Worm (Caenorhabditis elegans) whole organism, L2 larva: ENCODE results near the gene nspd-4.

Source experiments
- C34F6.9 ChIP-seq: fragments of 150-350 bp; optimal IDR thresholded peaks from 2 replicates; lab custom pipeline; 2014; ENCODE audit warnings: missing biosample characterization, missing genetic modification characterization
- F13H6.1 ChIP-seq: sonication (generic microtip); optimal IDR thresholded peaks from 2 replicates; lab custom pipeline; 2016; ENCODE audit warnings: missing genetic modification characterization, missing compliant biosample characterization
- R02D3.7 ChIP-seq: fragments of 150-350 bp; optimal IDR thresholded peaks from 2 replicates; lab custom pipeline; 2014; ENCODE audit warnings: missing biosample characterization, missing genetic modification characterization
- Y55F3AM.14 ChIP-seq: fragments of 200-800 bp; sonication (Bioruptor generic); optimal IDR thresholded peaks from 2 replicates; lab custom pipeline; 2018; ENCODE audit warnings: mild to moderate bottlenecking, missing genetic modification characterization, missing compliant biosample characterization
- ZK546.5 ChIP-seq: sonication (generic microtip); optimal IDR thresholded peaks from 2 replicates; lab custom pipeline; 2017; ENCODE audit warnings: missing biosample characterization, missing genetic modification characterization
- aly-2 ChIP-seq: fragments of 150-350 bp; optimal IDR thresholded peaks from 2 replicates; lab custom pipeline; 2014; ENCODE audit warnings: missing biosample characterization, missing genetic modification characterization
- ama-1 ChIP-seq: fragments of 150-350 bp; optimal IDR thresholded peaks from 2 replicates; lab custom pipeline; 2018; ENCODE audit warnings: inconsistent platforms
- ceh-82 ChIP-seq: fragments of 150-350 bp; optimal IDR thresholded peaks from 2 replicates; lab custom pipeline; 2014; ENCODE audit warnings: missing biosample characterization, missing genetic modification characterization
- crh-2 ChIP-seq: sonication (generic microtip); optimal IDR thresholded peaks from 2 replicates; lab custom pipeline; 2017; ENCODE audit warnings: missing biosample characterization, missing genetic modification characterization
- dmd-4 ChIP-seq: sonication (generic microtip); optimal IDR thresholded peaks from 2 replicates; lab custom pipeline; 2017; ENCODE audit warnings: missing biosample characterization, missing genetic modification characterization
- elt-3 ChIP-seq: sonication (generic microtip); optimal IDR thresholded peaks from 2 replicates; lab custom pipeline; 2017; ENCODE audit warnings: missing biosample characterization, missing genetic modification characterization
- fos-1 ChIP-seq: fragments of 150-350 bp; optimal IDR thresholded peaks from 2 replicates; lab custom pipeline; 2014; ENCODE audit warnings: missing biosample characterization, missing genetic modification characterization
- gmeb-1 ChIP-seq: fragments of 150-350 bp; optimal IDR thresholded peaks from 2 replicates; lab custom pipeline; 2014; ENCODE audit warnings: missing biosample characterization, missing genetic modification characterization
- lin-11 ChIP-seq: fragments of 150-350 bp; sonication (generic microtip); optimal IDR thresholded peaks from 2 replicates; lab custom pipeline; 2014; ENCODE audit warnings: missing biosample characterization, missing genetic modification characterization, inconsistent platforms, mixed read lengths
- lin-13 ChIP-seq: fragments of 150-350 bp; optimal IDR thresholded peaks from 2 replicates; lab custom pipeline; 2014; ENCODE audit warnings: missing biosample characterization, missing genetic modification reagents, missing genetic modification characterization
- lin-39 ChIP-seq: fragments of 150-350 bp; optimal IDR thresholded peaks from 2 replicates; lab custom pipeline; 2014; ENCODE audit warnings: missing biosample characterization, missing genetic modification reagents, missing genetic modification characterization
- lsy-2 ChIP-seq, 2 experiments: fragments of 150-350 bp in 1 of 2; sonication (generic microtip) in 1 of 2; optimal IDR thresholded peaks; 2 replicates each; lab custom pipeline; 2014 to 2017; ENCODE audit warnings: missing biosample characterization in 2 of 2, missing genetic modification characterization in 2 of 2
- mbf-1 ChIP-seq: sonication (generic microtip); optimal IDR thresholded peaks from 2 replicates; lab custom pipeline; 2017; ENCODE audit warnings: missing biosample characterization, missing genetic modification characterization
- mdl-1 ChIP-seq, 2 experiments: fragments of 150-350 bp in 1 of 2; sonication (generic microtip) in 1 of 2; optimal IDR thresholded peaks; 2 replicates each; lab custom pipeline; 2017; ENCODE audit warnings: missing biosample characterization in 2 of 2, missing genetic modification characterization in 2 of 2
- nhr-10 ChIP-seq: sonication (generic microtip); optimal IDR thresholded peaks from 2 replicates; lab custom pipeline; 2017; ENCODE audit warnings: missing biosample characterization, missing genetic modification characterization
- nhr-11 ChIP-seq: fragments of 150-350 bp; optimal IDR thresholded peaks from 2 replicates; lab custom pipeline; 2014; ENCODE audit warnings: missing biosample characterization, missing genetic modification characterization
- nhr-129 ChIP-seq: fragments of 150-350 bp; optimal IDR thresholded peaks from 2 replicates; lab custom pipeline; 2014; ENCODE audit warnings: missing biosample characterization, missing genetic modification characterization
- nhr-23 ChIP-seq: fragments of 150-350 bp; optimal IDR thresholded peaks from 2 replicates; lab custom pipeline; 2014; ENCODE audit warnings: missing biosample characterization, missing genetic modification reagents, missing genetic modification characterization
- nhr-237 ChIP-seq: fragments of 150-350 bp; optimal IDR thresholded peaks from 2 replicates; lab custom pipeline; 2014; ENCODE audit warnings: missing biosample characterization, missing genetic modification characterization
- nhr-25 ChIP-seq: fragments of 150-350 bp; sonication (generic microtip); optimal IDR thresholded peaks from 3 replicates; lab custom pipeline; 2014; ENCODE audit warnings: missing biosample characterization, missing genetic modification characterization
- peb-1 ChIP-seq: fragments of 150-350 bp; optimal IDR thresholded peaks from 2 replicates; lab custom pipeline; 2014; ENCODE audit warnings: missing biosample characterization, missing genetic modification characterization
- sem-4 ChIP-seq: fragments of 150-350 bp; optimal IDR thresholded peaks from 2 replicates; lab custom pipeline; 2014; ENCODE audit warnings: missing biosample characterization, missing genetic modification reagents, missing genetic modification characterization
- skn-1 ChIP-seq: sonication (generic microtip); optimal IDR thresholded peaks from 2 replicates; lab custom pipeline; 2017; ENCODE audit warnings: missing biosample characterization, missing genetic modification characterization
- sma-3 ChIP-seq: sonication (generic microtip); optimal IDR thresholded peaks from 2 replicates; lab custom pipeline; 2016; ENCODE audit warnings: missing genetic modification reagents, missing genetic modification characterization, missing compliant biosample characterization
- sma-9 ChIP-seq, 2 experiments: fragments of 150-350 bp in 1 of 2; sonication (generic microtip) in 1 of 2; optimal IDR thresholded peaks; 2 replicates each; lab custom pipeline; 2014 to 2016; ENCODE audit warnings: missing genetic modification characterization in 2 of 2, mild to moderate bottlenecking in 1 of 2, missing biosample characterization in 1 of 2, missing compliant biosample characterization in 1 of 2, missing genetic modification reagents in 1 of 2, moderate library complexity in 1 of 2
- snpc-4 ChIP-seq: fragments of 150-350 bp; optimal IDR thresholded peaks from 2 replicates; lab custom pipeline; 2014; ENCODE audit warnings: missing biosample characterization, missing genetic modification characterization
- unc-39 ChIP-seq: fragments of 150-350 bp; optimal IDR thresholded peaks from 2 replicates; lab custom pipeline; 2014; ENCODE audit warnings: missing biosample characterization, missing genetic modification characterization
- unc-55 ChIP-seq: fragments of 150-350 bp; sonication (generic microtip); optimal IDR thresholded peaks from 3 replicates; lab custom pipeline; 2014; ENCODE audit warnings: missing biosample characterization, missing genetic modification reagents, missing genetic modification characterization
- unc-62 ChIP-seq: fragments of 150-350 bp; optimal IDR thresholded peaks from 2 replicates; lab custom pipeline; 2014; ENCODE audit warnings: missing biosample characterization, missing genetic modification reagents, missing genetic modification characterization
- zag-1 ChIP-seq: fragments of 150-350 bp; optimal IDR thresholded peaks from 2 replicates; lab custom pipeline; 2014; ENCODE audit warnings: missing biosample characterization, missing genetic modification characterization
- ztf-1 ChIP-seq: fragments of 200-800 bp; sonication (Bioruptor generic); conservative IDR thresholded peaks from 2 replicates; pipeline ENCODE4 v1.3.6; 2022; ENCODE audit warnings: missing genetic modification characterization, missing compliant biosample characterization
- ztf-4 ChIP-seq: fragments of 150-350 bp; optimal IDR thresholded peaks from 2 replicates; lab custom pipeline; 2014; ENCODE audit warnings: missing biosample characterization, missing genetic modification characterization

nspd-4 gene

ce11 chrII:4882498-4882897 lies 40.1 kb downstream of the nspd-4 start:
- no peak for TF ChIP-seq lin-11 (tag; lab: Kevin White, UChicago)
- peak; percentile 38 for TF ChIP-seq nhr-25 (tag; lab: Kevin White, UChicago)
- TF ChIP-seq ztf-1 (GFP tag; lab: Robert Waterston, UW): no peak
- peak; percentile 1 for TF ChIP-seq crh-2 (tag; lab: Kevin White, UChicago)

ce11 chrII:4883412-4883811 lies 41.0 kb downstream of the nspd-4 start, which contains the start of gene gst-8:
Gene gst-8, plus strand, starts transcription at chrII:4883712.
- TF ChIP-seq mbf-1 (tag; lab: Kevin White, UChicago) (no peak), C34F6.9 (tag; lab: Kevin White, UChicago) (no peak), skn-1 (tag; lab: Kevin White, UChicago) (peak; percentile 56)

ce11 chrII:4884403-4884802 lies 42.0 kb downstream of the nspd-4 start:
- no peak for TF ChIP-seq crh-2 (tag; lab: Kevin White, UChicago)
- no peak for TF ChIP-seq dmd-4
- no peak for TF ChIP-seq nhr-10 (tag; lab: Kevin White, UChicago)
- no peak for TF ChIP-seq gmeb-1 (tag; lab: Kevin White, UChicago)
- TF ChIP-seq aly-2 (tag; lab: Kevin White, UChicago): no peak
- no peak for TF ChIP-seq sma-3 (GFP tag; lab: Kevin White, UChicago)
- TF ChIP-seq unc-55 (GFP tag; lab: Kevin White, UChicago): no peak
- TF ChIP-seq mbf-1 (tag; lab: Kevin White, UChicago): no peak
- no peak for TF ChIP-seq lin-13 (GFP tag; lab: Kevin White, UChicago)
- no peak for TF ChIP-seq R02D3.7
- no peak for TF ChIP-seq unc-39 (tag; lab: Kevin White, UChicago)
- TF ChIP-seq ZK546.5: no peak
- TF ChIP-seq F13H6.1 (tag; lab: Kevin White, UChicago): no peak
- TF ChIP-seq, all 48 proteins: peak for 0

- TF ChIP-seq nhr-11 (no peak), R02D3.7 (no peak), sem-4 (tag; lab: Kevin White, UChicago) (no peak), ZK546.5 (no peak), ztf-1 (GFP tag; lab: Robert Waterston, UW) (no peak), C34F6.9 (tag; lab: Kevin White, UChicago) (no peak), fos-1 (tag; lab: Kevin White, UChicago) (no peak), F13H6.1 (tag; lab: Kevin White, UChicago) (no peak), lin-11 (tag; lab: Kevin White, UChicago) (no peak), sma-3 (GFP tag; lab: Kevin White, UChicago) (no peak), gmeb-1 (tag; lab: Kevin White, UChicago) (no peak), nhr-237 (tag; lab: Kevin White, UChicago) (no peak), peb-1 (no peak), lin-39 (tag; lab: Kevin White, UChicago) (no peak), nhr-129 (no peak), ceh-82 (tag; lab: Kevin White, UChicago) (no peak), nhr-23 (no peak), mbf-1 (tag; lab: Kevin White, UChicago) (no peak)
These were observed 43.6 kb downstream of the nspd-4 start, which contains the start of gene R05F9.7 for ce11 chrII:4885976-4886375. Gene R05F9.7, plus strand, starts transcription at chrII:4886276.

ce11 chrII:4888527-4889487 lies 46.4 kb downstream of the nspd-4 start, which contains the start of gene pgm-1:
Gene pgm-1, plus strand, starts transcription at chrII:4889437.
- TF ChIP-seq nhr-25 (tag; lab: Kevin White, UChicago) (no peak), dmd-4 (no peak), unc-62 (GFP tag; lab: Kevin White, UChicago) (no peak), lsy-2 (tag; optimal IDR thresholded peaks at IDR 0.05; lab: Kevin White, UChicago) (peak in 1 of 2 experiments; percentile 23), lin-13 (GFP tag; lab: Kevin White, UChicago) (no peak), ztf-4 (tag; lab: Kevin White, UChicago) (no peak), Y55F3AM.14 (GFP tag; lab: Kevin White, UChicago) (no peak), zag-1 (tag; lab: Kevin White, UChicago) (no peak), F13H6.1 (tag; lab: Kevin White, UChicago) (peak; percentile 52), lin-11 (tag; lab: Kevin White, UChicago) (no peak), nhr-237 (tag; lab: Kevin White, UChicago) (no peak), crh-2 (tag; lab: Kevin White, UChicago) (peak; percentile 53), ceh-82 (tag; lab: Kevin White, UChicago) (no peak), mdl-1 (tag; optimal IDR thresholded peaks at IDR 0.05; lab: Kevin White, UChicago) (no peak), gmeb-1 (tag; lab: Kevin White, UChicago) (no peak), fos-1 (tag; lab: Kevin White, UChicago) (peak; percentile 15), mbf-1 (tag; lab: Kevin White, UChicago) (no peak), nhr-23 (no peak), sma-9 (GFP tag; optimal IDR thresholded peaks at IDR 0.05; lab: Kevin White, UChicago) (peak; percentile 45), sma-9 (tag; optimal IDR thresholded peaks at IDR 0.05; lab: Kevin White, UChicago) (no peak), R02D3.7 (no peak), snpc-4 (tag; lab: Kevin White, UChicago) (no peak), C34F6.9 (tag; lab: Kevin White, UChicago) (peak; percentile 70), sem-4 (tag; lab: Kevin White, UChicago) (no peak), nhr-129 (peak; percentile 33), unc-55 (GFP tag; lab: Kevin White, UChicago) (peak; percentile 9), elt-3 (tag; lab: Kevin White, UChicago) (no peak), peb-1 (no peak), ama-1 (lab: Kevin White, UChicago) (peak; percentile 50)
- TF ChIP-seq, all 48 proteins: peak for 9
